Worm (Caenorhabditis elegans) whole organism, late embryonic: ENCODE data around the gene F52E1.9.
"Not testable (repeated sequence)": the region's sequence is repeated elsewhere in the genome, so short reads cannot be mapped to it uniquely, and the experiment has no call there.

Source experiments
- C38D4.7 ChIP-seq: fragments of 200-800 bp; sonication (Bioruptor generic); optimal IDR thresholded peaks from 2 replicates; lab custom pipeline; 2018; ENCODE audit warnings: mild to moderate bottlenecking, missing genetic modification characterization, moderate library complexity, missing compliant biosample characterization
- K02D7.2 ChIP-seq: sonication (generic microtip); optimal IDR thresholded peaks from 2 replicates; lab custom pipeline; 2017; ENCODE audit warnings: mild to moderate bottlenecking, missing genetic modification characterization, missing compliant biosample characterization
- T23F11.4 ChIP-seq: fragments of 200-800 bp; sonication (Bioruptor generic); optimal IDR thresholded peaks from 2 replicates; lab custom pipeline; 2018; ENCODE audit warnings: mild to moderate bottlenecking, missing genetic modification characterization, missing compliant biosample characterization
- Y22D7AL.16 ChIP-seq: sonication (generic microtip); optimal IDR thresholded peaks from 2 replicates; lab custom pipeline; 2016; ENCODE audit warnings: missing genetic modification characterization, missing compliant biosample characterization
- ceh-19 ChIP-seq: fragments of 200-800 bp; sonication (Bioruptor generic); optimal IDR thresholded peaks from 2 replicates; lab custom pipeline; 2018; ENCODE audit warnings: mild to moderate bottlenecking, missing genetic modification characterization, missing compliant biosample characterization
- ceh-22 ChIP-seq: sonication (generic microtip); optimal IDR thresholded peaks from 2 replicates; lab custom pipeline; 2017; ENCODE audit warnings: missing biosample characterization, missing genetic modification characterization
- ceh-24 ChIP-seq: sonication (generic microtip); optimal IDR thresholded peaks from 2 replicates; lab custom pipeline; 2016; ENCODE audit warnings: mild to moderate bottlenecking, missing genetic modification characterization, missing compliant biosample characterization
- ceh-30 ChIP-seq: fragments of 150-350 bp; optimal IDR thresholded peaks from 2 replicates; lab custom pipeline; 2014; ENCODE audit warnings: missing biosample characterization, missing genetic modification characterization
- ceh-31 ChIP-seq: sonication (generic microtip); optimal IDR thresholded peaks from 2 replicates; lab custom pipeline; 2016; ENCODE audit warnings: missing genetic modification characterization, missing compliant biosample characterization
- ceh-34 ChIP-seq: sonication (generic microtip); optimal IDR thresholded peaks from 2 replicates; lab custom pipeline; 2016; ENCODE audit warnings: mild to moderate bottlenecking, missing genetic modification characterization, missing compliant biosample characterization
- ceh-45 ChIP-seq: fragments of 200-800 bp; sonication (Bioruptor generic); IDR thresholded peaks from 2 replicates; pipeline ENCODE4 v1.3.6; 2022; ENCODE audit warnings: missing genetic modification reagents, missing genetic modification characterization, missing compliant biosample characterization
- ceh-6 ChIP-seq: fragments of 200-800 bp; sonication (Bioruptor generic); optimal IDR thresholded peaks from 2 replicates; lab custom pipeline; 2018; ENCODE audit warnings: mild to moderate bottlenecking, missing genetic modification characterization, missing compliant biosample characterization
- che-1 ChIP-seq: sonication (generic microtip); optimal IDR thresholded peaks from 2 replicates; lab custom pipeline; 2016; ENCODE audit warnings: mild to moderate bottlenecking, missing genetic modification characterization, missing compliant biosample characterization
- dmd-4 ChIP-seq: sonication (generic microtip); optimal IDR thresholded peaks from 2 replicates; lab custom pipeline; 2016; ENCODE audit warnings: borderline replicate concordance, missing genetic modification characterization, missing compliant biosample characterization
- elt-4 ChIP-seq: sonication (generic microtip); optimal IDR thresholded peaks from 2 replicates; lab custom pipeline; 2016; ENCODE audit warnings: missing genetic modification characterization, missing compliant biosample characterization
- fax-1 ChIP-seq: sonication (generic microtip); optimal IDR thresholded peaks from 2 replicates; lab custom pipeline; 2016; ENCODE audit warnings: missing genotype, missing genetic modification characterization, missing compliant biosample characterization
- fkh-10 ChIP-seq: fragments of 150-350 bp; optimal IDR thresholded peaks from 2 replicates; lab custom pipeline; 2014; ENCODE audit warnings: missing biosample characterization, missing genetic modification reagents, missing genetic modification characterization
- hlh-30 ChIP-seq: sonication (generic microtip); optimal IDR thresholded peaks from 2 replicates; lab custom pipeline; 2017; ENCODE audit warnings: antibody characterized with exemption, missing genetic modification characterization, missing compliant biosample characterization; ENCODE audit not compliant: insufficient read depth
- lim-6 ChIP-seq: sonication (generic microtip); optimal IDR thresholded peaks from 2 replicates; lab custom pipeline; 2016; ENCODE audit warnings: missing genetic modification characterization, missing compliant biosample characterization
- nhr-11 ChIP-seq: fragments of 150-350 bp; optimal IDR thresholded peaks from 2 replicates; lab custom pipeline; 2014; ENCODE audit warnings: missing biosample characterization, missing genetic modification characterization
- nhr-232 ChIP-seq: sonication (generic microtip); optimal IDR thresholded peaks from 2 replicates; lab custom pipeline; 2016; ENCODE audit warnings: missing genetic modification characterization, missing compliant biosample characterization
- npax-4 ChIP-seq: sonication (generic microtip); optimal IDR thresholded peaks from 2 replicates; lab custom pipeline; 2016; ENCODE audit warnings: missing genetic modification characterization, missing compliant biosample characterization
- pax-1 ChIP-seq: fragments of 150-350 bp; optimal IDR thresholded peaks from 2 replicates; lab custom pipeline; 2014; ENCODE audit warnings: missing biosample characterization, missing genetic modification characterization
- pha-4 ChIP-seq: fragments of 150-350 bp; optimal IDR thresholded peaks from 2 replicates; lab custom pipeline; 2018; ENCODE audit warnings: missing biosample characterization, missing genetic modification reagents, missing genetic modification characterization
- pqm-1 ChIP-seq: sonication (generic microtip); optimal IDR thresholded peaks from 2 replicates; lab custom pipeline; 2016; ENCODE audit warnings: missing genetic modification characterization, missing compliant biosample characterization
- pros-1 ChIP-seq: fragments of 150-350 bp; optimal IDR thresholded peaks from 2 replicates; lab custom pipeline; 2014; ENCODE audit warnings: missing biosample characterization, missing genetic modification reagents, missing genetic modification characterization
- ref-2 ChIP-seq: sonication (generic microtip); optimal IDR thresholded peaks from 2 replicates; lab custom pipeline; 2016; ENCODE audit warnings: missing genetic modification characterization, missing compliant biosample characterization
- tbx-2 ChIP-seq: sonication (generic microtip); optimal IDR thresholded peaks from 2 replicates; lab custom pipeline; 2016; ENCODE audit warnings: missing genetic modification characterization, missing compliant biosample characterization
- tbx-7 ChIP-seq: sonication (generic microtip); optimal IDR thresholded peaks from 2 replicates; lab custom pipeline; 2016; ENCODE audit warnings: missing genotype, missing genetic modification characterization, missing compliant biosample characterization
- unc-3 ChIP-seq, 2 experiments: fragments of 200-800 bp in 1 of 2; sonication (Bioruptor generic) in 1 of 2; sonication (generic microtip) in 1 of 2; conservative IDR thresholded peaks in 1 of 2; optimal IDR thresholded peaks in 1 of 2; 2 replicates each; pipeline versions ENCODE4 v1.3.6 to Lab custom; 2016 to 2022; ENCODE audit warnings: missing compliant biosample characterization in 2 of 2, missing genetic modification characterization in 2 of 2, missing genetic modification reagents in 1 of 2
- unc-42 ChIP-seq: sonication (generic microtip); optimal IDR thresholded peaks from 2 replicates; lab custom pipeline; 2016; ENCODE audit warnings: missing genotype, missing genetic modification characterization, missing compliant biosample characterization
- unc-55 ChIP-seq: sonication (generic microtip); optimal IDR thresholded peaks from 2 replicates; lab custom pipeline; 2017; ENCODE audit warnings: missing biosample characterization, missing genetic modification reagents, missing genetic modification characterization

F52E1.9 gene

ce11 chrV:8431295-8431694 lies 28.8 kb upstream of the F52E1.9 start:
- TF ChIP-seq ceh-45 (GFP tag; lab: Robert Waterston, UW) (0 out of 2 replicates have a peak, but pooled peaks have one; percentile 18), unc-3 (GFP tag; conservative IDR thresholded peaks at IDR 0.05; lab: Robert Waterston, UW) (peak; percentile 50)
- not testable (repeated sequence) for TF ChIP-seq unc-3 (tag; optimal IDR thresholded peaks at IDR 0.05; lab: Kevin White, UChicago)

- no peak for TF ChIP-seq dmd-4 (tag; lab: Kevin White, UChicago)
- no peak for TF ChIP-seq pqm-1
- TF ChIP-seq pha-4 = no peak
- TF ChIP-seq ceh-22 (tag; lab: Kevin White, UChicago) = no peak
- TF ChIP-seq tbx-2 (tag; lab: Kevin White, UChicago) = no peak
- TF ChIP-seq npax-4 (tag; lab: Kevin White, UChicago) = no peak
- TF ChIP-seq ceh-19 = no peak
- TF ChIP-seq ceh-34 (tag; lab: Kevin White, UChicago) = no peak
- peak; percentile 21 for TF ChIP-seq ceh-31
- no peak for TF ChIP-seq ceh-30 (tag; lab: Kevin White, UChicago)
- peak; percentile 28 for TF ChIP-seq unc-55 (GFP tag; lab: Kevin White, UChicago)
- peak; percentile 14 for TF ChIP-seq pros-1 (tag; lab: Kevin White, UChicago)
- peak; percentile 56 for TF ChIP-seq unc-42 (tag; lab: Kevin White, UChicago)
- TF ChIP-seq C38D4.7 = no peak
Measured at ce11 chrV:8428585-8429414, 26.3 kb upstream of the F52E1.9 start.

ce11 chrV:8426741-8427457 lies 24.4 kb upstream of the F52E1.9 start:
- TF ChIP-seq nhr-232 = no peak
- TF ChIP-seq che-1 = no peak
- TF ChIP-seq dmd-4 (tag; lab: Kevin White, UChicago) = no peak
- TF ChIP-seq, all 69 proteins: peak for 0

- TF ChIP-seq pqm-1 = no peak
- TF ChIP-seq fkh-10 (GFP tag; lab: Kevin White, UChicago) = no peak
- no peak for TF ChIP-seq elt-4 (tag; lab: Kevin White, UChicago)
Measured at ce11 chrV:8426210-8426609, 23.7 kb upstream of the F52E1.9 start.

ce11 chrV:8424840-8425814 lies 22.7 kb upstream of the F52E1.9 start:
- no peak for TF ChIP-seq unc-3 (GFP tag; conservative IDR thresholded peaks at IDR 0.05; lab: Robert Waterston, UW)
- TF ChIP-seq unc-3 (tag; optimal IDR thresholded peaks at IDR 0.05; lab: Kevin White, UChicago) = no peak
- TF ChIP-seq ceh-24 (tag; lab: Kevin White, UChicago) = no peak
- TF ChIP-seq che-1 = no peak
- TF ChIP-seq K02D7.2 (tag; lab: Kevin White, UChicago) = no peak
- TF ChIP-seq ref-2 (tag; lab: Kevin White, UChicago) = no peak
- no peak for TF ChIP-seq ceh-22 (tag; lab: Kevin White, UChicago)
- TF ChIP-seq Y22D7AL.16 = no peak
- TF ChIP-seq nhr-11 = no peak
- no peak for TF ChIP-seq hlh-30 (tag; lab: Kevin White, UChicago)
- TF ChIP-seq pax-1 (tag; lab: Kevin White, UChicago) = no peak
- no peak for TF ChIP-seq fkh-10 (GFP tag; lab: Kevin White, UChicago)
- no peak for TF ChIP-seq ceh-6 (GFP tag; lab: Kevin White, UChicago)
- no peak for TF ChIP-seq lim-6 (tag; lab: Kevin White, UChicago)
- no peak for TF ChIP-seq tbx-7 (tag; lab: Kevin White, UChicago)
- no peak for TF ChIP-seq pros-1 (tag; lab: Kevin White, UChicago)
- no peak for TF ChIP-seq T23F11.4
- TF ChIP-seq fax-1 (tag; lab: Kevin White, UChicago) = no peak
- no peak for TF ChIP-seq tbx-2 (tag; lab: Kevin White, UChicago)
